Worm (Caenorhabditis elegans) whole organism, late embryonic: ENCODE data around the gene npp-10.

Source experiments
- ahr-1 ChIP-seq: sonication (generic microtip); optimal IDR thresholded peaks from 2 replicates; lab custom pipeline; 2016; ENCODE audit warnings: missing genetic modification characterization, missing compliant biosample characterization
- ama-1 ChIP-seq: fragments of 150-350 bp; optimal IDR thresholded peaks from 2 replicates; lab custom pipeline; 2014
- ceh-2 ChIP-seq: sonication (generic microtip); optimal IDR thresholded peaks from 2 replicates; lab custom pipeline; 2016; ENCODE audit warnings: missing genotype, missing genetic modification characterization, missing compliant biosample characterization
- ceh-30 ChIP-seq: fragments of 150-350 bp; optimal IDR thresholded peaks from 2 replicates; lab custom pipeline; 2014; ENCODE audit warnings: missing biosample characterization, missing genetic modification characterization
- ceh-34 ChIP-seq: sonication (generic microtip); optimal IDR thresholded peaks from 2 replicates; lab custom pipeline; 2016; ENCODE audit warnings: mild to moderate bottlenecking, missing genetic modification characterization, missing compliant biosample characterization
- che-1 ChIP-seq: sonication (generic microtip); optimal IDR thresholded peaks from 2 replicates; lab custom pipeline; 2016; ENCODE audit warnings: mild to moderate bottlenecking, missing genetic modification characterization, missing compliant biosample characterization
- elt-2 ChIP-seq: sonication (generic microtip); optimal IDR thresholded peaks from 2 replicates; lab custom pipeline; 2016; ENCODE audit warnings: missing genetic modification reagents, missing genetic modification characterization, missing compliant biosample characterization
- ets-4 ChIP-seq: sonication (generic microtip); optimal IDR thresholded peaks from 2 replicates; lab custom pipeline; 2016; ENCODE audit warnings: missing genetic modification characterization, missing compliant biosample characterization
- hlh-30 ChIP-seq: sonication (generic microtip); optimal IDR thresholded peaks from 2 replicates; lab custom pipeline; 2017; ENCODE audit warnings: antibody characterized with exemption, missing genetic modification characterization, missing compliant biosample characterization; ENCODE audit not compliant: insufficient read depth
- madf-2 ChIP-seq: sonication (generic microtip); optimal IDR thresholded peaks from 2 replicates; lab custom pipeline; 2017; ENCODE audit warnings: missing genetic modification characterization, missing compliant biosample characterization
- pag-3 ChIP-seq: sonication (generic microtip); optimal IDR thresholded peaks from 2 replicates; lab custom pipeline; 2016; ENCODE audit warnings: missing compliant biosample characterization, missing genetic modification characterization, borderline replicate concordance
- sox-4 ChIP-seq: sonication (generic microtip); optimal IDR thresholded peaks from 2 replicates; lab custom pipeline; 2017; ENCODE audit warnings: mild to moderate bottlenecking, missing genetic modification characterization, inconsistent platforms, missing compliant biosample characterization
- unc-3 ChIP-seq, 2 experiments: fragments of 200-800 bp in 1 of 2; sonication (Bioruptor generic) in 1 of 2; sonication (generic microtip) in 1 of 2; conservative IDR thresholded peaks in 1 of 2; optimal IDR thresholded peaks in 1 of 2; 2 replicates each; pipeline versions ENCODE4 v1.3.6 to Lab custom; 2016 to 2022; ENCODE audit warnings: missing compliant biosample characterization in 2 of 2, missing genetic modification characterization in 2 of 2, missing genetic modification reagents in 1 of 2

ce11 chrIII:5967640-5968039 is 51.7 kb downstream of the npp-10 start:
- TF ChIP-seq ceh-2 (tag; lab: Kevin White, UChicago): no peak
- TF ChIP-seq hlh-30: no peak
- no peak for TF ChIP-seq ama-1 (lab: Kevin White, UChicago)
- TF ChIP-seq che-1: no peak
- TF ChIP-seq ceh-34 (tag; lab: Kevin White, UChicago): no peak
- TF ChIP-seq sox-4 (tag; lab: Kevin White, UChicago): no peak
- no peak for TF ChIP-seq ahr-1
- no peak for TF ChIP-seq madf-2
- TF ChIP-seq pag-3 (tag; lab: Kevin White, UChicago): no peak
- TF ChIP-seq ets-4 (tag; lab: Kevin White, UChicago): no peak
- TF ChIP-seq unc-3 (GFP tag; conservative IDR thresholded peaks at IDR 0.05; lab: Robert Waterston, UW): no peak
- TF ChIP-seq unc-3 (tag; optimal IDR thresholded peaks at IDR 0.05; lab: Kevin White, UChicago): no peak
- no peak for TF ChIP-seq ceh-30 (tag; lab: Kevin White, UChicago)
- TF ChIP-seq elt-2: no peak
